Worm (Caenorhabditis elegans) whole organism, L2 larva: Measurements from ENCODE around the gene nhr-138.
"Not testable (repeated sequence)": the region's sequence is repeated elsewhere in the genome, so short reads cannot be mapped to it uniquely, and the experiment has no call there.

Experiments used
- R02D3.7 ChIP-seq: fragments of 150-350 bp; optimal IDR thresholded peaks from 2 replicates; lab custom pipeline; 2014; ENCODE audit warnings: missing biosample characterization, missing genetic modification characterization
- Y55F3AM.14 ChIP-seq: fragments of 200-800 bp; sonication (Bioruptor generic); optimal IDR thresholded peaks from 2 replicates; lab custom pipeline; 2018; ENCODE audit warnings: mild to moderate bottlenecking, missing genetic modification characterization, missing compliant biosample characterization
- ama-1 ChIP-seq: fragments of 150-350 bp; optimal IDR thresholded peaks from 2 replicates; lab custom pipeline; 2018; ENCODE audit warnings: inconsistent platforms
- blmp-1 ChIP-seq: sonication (generic microtip); optimal IDR thresholded peaks from 2 replicates; lab custom pipeline; 2017; ENCODE audit warnings: missing genetic modification characterization, mild to moderate bottlenecking, missing compliant biosample characterization, antibody characterized with exemption, moderate library complexity; ENCODE audit not compliant: insufficient read depth
- lin-39 ChIP-seq: fragments of 150-350 bp; optimal IDR thresholded peaks from 2 replicates; lab custom pipeline; 2014; ENCODE audit warnings: missing biosample characterization, missing genetic modification reagents, missing genetic modification characterization
- snpc-4 ChIP-seq: fragments of 150-350 bp; optimal IDR thresholded peaks from 2 replicates; lab custom pipeline; 2014; ENCODE audit warnings: missing biosample characterization, missing genetic modification characterization
- unc-62 ChIP-seq: fragments of 150-350 bp; optimal IDR thresholded peaks from 2 replicates; lab custom pipeline; 2014; ENCODE audit warnings: missing biosample characterization, missing genetic modification reagents, missing genetic modification characterization

- TF ChIP-seq Y55F3AM.14 (GFP tag; lab: Kevin White, UChicago); lin-39 (tag; lab: Kevin White, UChicago); unc-62 (GFP tag; lab: Kevin White, UChicago); ama-1; R02D3.7 (tag; lab: Kevin White, UChicago); blmp-1 (tag; lab: Kevin White, UChicago); snpc-4: not testable (repeated sequence)
Observed at ce11 chrIV:9688715-9689114, 36.3 kb upstream of the nhr-138 start, which contains the start of gene msp-76.
